Fruit fly (Drosophila melanogaster) whole organism, pupa: ENCODE results near the gene Polr2M.

Experiments
- CG10348 ChIP-seq: fragments of 200-800 bp; sonication (Bioruptor generic); IDR thresholded peaks from 2 replicates; pipeline ENCODE4 v1.3.6; 2022; ENCODE audit warnings: missing biosample characterization, missing genetic modification characterization
- CG12605 ChIP-seq: fragments of 200-800 bp; sonication (Bioruptor generic); IDR thresholded peaks from 2 replicates; pipeline ENCODE4 v1.3.6; 2022; ENCODE audit warnings: missing biosample characterization, missing genetic modification characterization
- CG15710 ChIP-seq: fragments of 200-800 bp; sonication (Bioruptor generic); optimal IDR thresholded peaks from 2 replicates; lab custom pipeline; 2018; ENCODE audit warnings: missing biosample characterization, mild to moderate bottlenecking, missing genetic modification characterization, moderate library complexity
- CG17806 ChIP-seq: fragments of 200-800 bp; sonication (Bioruptor generic); optimal IDR thresholded peaks from 2 replicates; lab custom pipeline; 2018; ENCODE audit warnings: missing biosample characterization, mild to moderate bottlenecking, missing genetic modification characterization, moderate library complexity
- CG8159 ChIP-seq: fragments of 200-800 bp; sonication (Bioruptor generic); optimal IDR thresholded peaks from 3 replicates; lab custom pipeline; 2018; ENCODE audit warnings: missing biosample characterization, mild to moderate bottlenecking, missing genetic modification characterization, moderate library complexity
- CG9948 ChIP-seq: fragments of 200-800 bp; sonication (Bioruptor generic); optimal IDR thresholded peaks from 2 replicates; lab custom pipeline; 2018; ENCODE audit warnings: missing biosample characterization, mild to moderate bottlenecking, missing genetic modification characterization, moderate library complexity
- D1 ChIP-seq: fragments of 200-800 bp; sonication (Bioruptor generic); optimal IDR thresholded peaks from 2 replicates; lab custom pipeline; 2018; ENCODE audit warnings: missing biosample characterization, mild to moderate bottlenecking, missing genetic modification characterization, moderate library complexity
- Pif1A ChIP-seq: fragments of 200-800 bp; sonication (Bioruptor generic); optimal IDR thresholded peaks from 3 replicates; lab custom pipeline; 2016; ENCODE audit warnings: missing biosample characterization, missing genetic modification characterization
- Snoo ChIP-seq: fragments of 200-800 bp; sonication (Bioruptor generic); optimal IDR thresholded peaks from 3 replicates; lab custom pipeline; 2017; ENCODE audit warnings: missing biosample characterization, mild to moderate bottlenecking, missing genetic modification characterization, inconsistent platforms
- fd96Ca ChIP-seq: fragments of 200-800 bp; sonication (Bioruptor generic); IDR thresholded peaks from 3 replicates; pipeline ENCODE4 v1.3.6; 2022; ENCODE audit warnings: missing biosample characterization, missing genetic modification characterization

dm6 chr3R:19229245-19229644 lies at the start of gene Polr2M, which contains the start of gene CG5250:
- TF ChIP-seq fd96Ca (no peak), D1 (tag; lab: Kevin White, UChicago) (no peak), Pif1A (no peak), CG10348 (no peak), CG9948 (tag; lab: Kevin White, UChicago) (no peak), CG8159 (tag; lab: Kevin White, UChicago) (no peak), CG17806 (no peak), CG12605 (GFP tag; lab: Robert Waterston, UW) (no peak), Snoo (no peak), CG15710 (tag; lab: Kevin White, UChicago) (no peak)
